Fruit fly (Drosophila melanogaster) whole organism, embryonic: ENCODE measurements around the gene Polr2I.

Source experiments
- Atf3 ChIP-seq: fragments of 200-800 bp; sonication (Bioruptor generic); optimal IDR thresholded peaks from 3 replicates; lab custom pipeline; 2016; ENCODE audit warnings: missing biosample characterization, missing genetic modification characterization
- Bdp1 ChIP-seq: fragments of 200-800 bp; sonication (Bioruptor generic); optimal IDR thresholded peaks from 3 replicates; lab custom pipeline; 2016; ENCODE audit warnings: missing biosample characterization, missing genetic modification characterization
- Bgb ChIP-seq: fragments of 200-800 bp; sonication (Bioruptor generic); IDR thresholded peaks from 2 replicates; pipeline ENCODE4 v1.3.6; 2022; ENCODE audit warnings: missing biosample characterization, missing genetic modification characterization; ENCODE audit not compliant: partially characterized antibody
- CG10267 ChIP-seq: fragments of 200-800 bp; sonication (Bioruptor generic); optimal IDR thresholded peaks from 2 replicates; lab custom pipeline; 2018; ENCODE audit warnings: missing biosample characterization, mild to moderate bottlenecking, missing genetic modification characterization, moderate library complexity
- CG10431 ChIP-seq: fragments of 200-800 bp; sonication (Bioruptor generic); optimal IDR thresholded peaks from 3 replicates; lab custom pipeline; 2018; ENCODE audit warnings: missing biosample characterization, mild to moderate bottlenecking, missing genetic modification characterization
- CG11504 ChIP-seq: fragments of 200-800 bp; sonication (Bioruptor generic); optimal IDR thresholded peaks from 3 replicates; lab custom pipeline; 2019; ENCODE audit warnings: missing biosample characterization, mild to moderate bottlenecking, missing genetic modification characterization, moderate library complexity
- CG12236 ChIP-seq: fragments of 200-800 bp; sonication (Bioruptor generic); optimal IDR thresholded peaks from 2 replicates; lab custom pipeline; 2016; ENCODE audit warnings: missing biosample characterization, missing genetic modification characterization
- CG14710 ChIP-seq: fragments of 200-800 bp; sonication (Bioruptor generic); optimal IDR thresholded peaks from 3 replicates; lab custom pipeline; 2019; ENCODE audit warnings: missing biosample characterization, mild to moderate bottlenecking, missing genetic modification characterization, moderate library complexity
- CG15479 ChIP-seq: fragments of 200-800 bp; sonication (Bioruptor generic); optimal IDR thresholded peaks from 3 replicates; lab custom pipeline; 2019; ENCODE audit warnings: missing biosample characterization, mild to moderate bottlenecking, missing genetic modification characterization, moderate library complexity
- CG17385 ChIP-seq: fragments of 200-800 bp; sonication (Bioruptor generic); optimal IDR thresholded peaks from 3 replicates; lab custom pipeline; 2018; ENCODE audit warnings: missing biosample characterization, mild to moderate bottlenecking, missing genetic modification characterization
- CG34224 ChIP-seq: fragments of 200-800 bp; sonication (Bioruptor generic); IDR thresholded peaks from 3 replicates; pipeline ENCODE4 v1.3.6; 2022; ENCODE audit warnings: missing biosample characterization, missing genetic modification characterization; ENCODE audit not compliant: partially characterized antibody
- CG6791 ChIP-seq: fragments of 200-800 bp; sonication (Bioruptor generic); IDR thresholded peaks from 3 replicates; pipeline ENCODE4 v1.3.6; 2022; ENCODE audit warnings: missing biosample characterization, missing genetic modification characterization; ENCODE audit not compliant: partially characterized antibody
- CG8924 ChIP-seq: fragments of 200-800 bp; optimal IDR thresholded peaks from 3 replicates; lab custom pipeline; 2019; ENCODE audit warnings: missing biosample characterization, mild to moderate bottlenecking, missing genetic modification characterization, moderate library complexity
- CG9437 ChIP-seq: fragments of 200-800 bp; sonication (Bioruptor generic); optimal IDR thresholded peaks from 2 replicates; lab custom pipeline; 2018; ENCODE audit warnings: missing biosample characterization, mild to moderate bottlenecking, missing genetic modification characterization
- CG9797 ChIP-seq: fragments of 200-800 bp; sonication (Bioruptor generic); optimal IDR thresholded peaks from 3 replicates; lab custom pipeline; 2018; ENCODE audit warnings: missing biosample characterization, mild to moderate bottlenecking, missing genetic modification characterization
- CHES-1-like ChIP-seq: fragments of 200-800 bp; sonication (Bioruptor generic); optimal IDR thresholded peaks from 2 replicates; lab custom pipeline; 2016; ENCODE audit warnings: missing biosample characterization, missing genetic modification characterization
- Dbx ChIP-seq: fragments of 200-800 bp; sonication (Bioruptor generic); IDR thresholded peaks from 3 replicates; pipeline ENCODE4 v1.3.6; 2022; ENCODE audit warnings: missing biosample characterization, missing genetic modification characterization
- Dll ChIP-seq: fragments of 200-800 bp; sonication (Bioruptor generic); IDR thresholded peaks from 4 replicates; pipeline ENCODE4 v1.3.6; 2022; ENCODE audit warnings: missing biosample characterization, missing genetic modification characterization; ENCODE audit not compliant: partially characterized antibody
- Dp ChIP-seq: fragments of 200-800 bp; sonication (Bioruptor generic); optimal IDR thresholded peaks from 2 replicates; lab custom pipeline; 2018; ENCODE audit warnings: missing biosample characterization, mild to moderate bottlenecking, missing genetic modification characterization, moderate library complexity
- Fer1 ChIP-seq: fragments of 200-800 bp; sonication (Bioruptor generic); optimal IDR thresholded peaks from 2 replicates; lab custom pipeline; 2017; ENCODE audit warnings: missing biosample characterization, mild to moderate bottlenecking, missing genetic modification characterization
- HmgZ ChIP-seq: fragments of 200-800 bp; sonication (Bioruptor generic); optimal IDR thresholded peaks from 2 replicates; lab custom pipeline; 2018; ENCODE audit warnings: missing biosample characterization, mild to moderate bottlenecking, missing genetic modification characterization
- Lhr ChIP-seq: fragments of 200-800 bp; sonication (Bioruptor generic); optimal IDR thresholded peaks from 3 replicates; lab custom pipeline; 2017; ENCODE audit warnings: mild to moderate bottlenecking, missing biosample characterization, missing genetic modification reagents, missing genetic modification characterization
- MBD-R2 ChIP-seq: fragments of 200-800 bp; sonication (Bioruptor generic); IDR thresholded peaks from 2 replicates; pipeline ENCODE4 v1.3.6; 2022; ENCODE audit warnings: missing biosample characterization, missing genetic modification characterization
- MESR4 ChIP-seq: fragments of 200-800 bp; sonication (Bioruptor generic); optimal IDR thresholded peaks from 2 replicates; lab custom pipeline; 2018; ENCODE audit warnings: missing biosample characterization, mild to moderate bottlenecking, missing genetic modification characterization, moderate library complexity
- Myb ChIP-seq: fragments of 200-800 bp; sonication (Bioruptor generic); optimal IDR thresholded peaks from 2 replicates; lab custom pipeline; 2016; ENCODE audit warnings: missing biosample characterization, missing genetic modification characterization
- Opbp ChIP-seq: fragments of 200-800 bp; sonication (Bioruptor generic); IDR thresholded peaks from 3 replicates; pipeline ENCODE4 v1.3.6; 2022; ENCODE audit warnings: missing biosample characterization, missing genetic modification characterization; ENCODE audit not compliant: partially characterized antibody
- Ptx1 ChIP-seq: fragments of 200-800 bp; sonication (Bioruptor generic); IDR thresholded peaks from 2 replicates; pipeline ENCODE4 v1.3.6; 2022; ENCODE audit warnings: missing biosample characterization, missing genetic modification characterization
- Sin3A ChIP-seq: fragments of >200 bp; optimal IDR thresholded peaks from 2 replicates; lab custom pipeline; 2018
- Sry-δ ChIP-seq: fragments of 200-800 bp; sonication (Bioruptor generic); optimal IDR thresholded peaks from 2 replicates; lab custom pipeline; 2016; ENCODE audit warnings: missing biosample characterization, missing genetic modification characterization
- Stat92E ChIP-seq, 3 experiments: fragments of >200 bp in 2 of 3; fragments of 200-800 bp in 1 of 3; sonication (Bioruptor generic) in 1 of 3; optimal IDR thresholded peaks; 2 replicates each; lab custom pipeline; 2017 to 2019; ENCODE audit warnings: missing biosample characterization in 3 of 3, missing genetic modification characterization in 3 of 3, mild to moderate bottlenecking in 1 of 3, moderate library complexity in 1 of 3
- Usf ChIP-seq: fragments of 200-800 bp; sonication (Bioruptor generic); optimal IDR thresholded peaks from 2 replicates; lab custom pipeline; 2017; ENCODE audit warnings: missing genotype, missing biosample characterization, missing genetic modification characterization
- YL-1 ChIP-seq: fragments of 200-800 bp; sonication (Bioruptor generic); optimal IDR thresholded peaks from 3 replicates; lab custom pipeline; 2017; ENCODE audit warnings: missing biosample characterization, mild to moderate bottlenecking, missing genetic modification characterization
- bsh ChIP-seq, 2 experiments: fragments of 200-800 bp; sonication (Bioruptor generic); optimal IDR thresholded peaks; 2 replicates each; lab custom pipeline; 2017 to 2018; ENCODE audit warnings: mild to moderate bottlenecking in 2 of 2, missing biosample characterization in 2 of 2, missing genetic modification characterization in 2 of 2, moderate library complexity in 1 of 2
- chm ChIP-seq: fragments of 200-800 bp; sonication (Bioruptor generic); IDR thresholded peaks from 2 replicates; pipeline ENCODE4 v1.3.6; 2022; ENCODE audit warnings: missing biosample characterization, missing genetic modification characterization
- eve ChIP-seq, 2 experiments: fragments of >200 bp; optimal IDR thresholded peaks; 2 replicates each; lab custom pipeline; 2017; ENCODE audit warnings: missing biosample characterization in 2 of 2, missing genetic modification characterization in 2 of 2
- gfzf ChIP-seq: fragments of 200-800 bp; sonication (Bioruptor generic); optimal IDR thresholded peaks from 2 replicates; lab custom pipeline; 2016; ENCODE audit warnings: missing biosample characterization, mild to moderate bottlenecking, missing genetic modification characterization, moderate library complexity
- ind ChIP-seq: fragments of 200-800 bp; sonication (Bioruptor generic); optimal IDR thresholded peaks from 3 replicates; lab custom pipeline; 2016; ENCODE audit warnings: missing biosample characterization, missing genetic modification characterization
- nerfin-1 ChIP-seq: fragments of 200-800 bp; sonication (Bioruptor generic); optimal IDR thresholded peaks from 3 replicates; lab custom pipeline; 2019; ENCODE audit warnings: missing biosample characterization, mild to moderate bottlenecking, missing genetic modification characterization, moderate library complexity
- nom ChIP-seq: fragments of 200-800 bp; sonication (Bioruptor generic); optimal IDR thresholded peaks from 2 replicates; lab custom pipeline; 2017; ENCODE audit warnings: missing biosample characterization, missing genetic modification characterization, mild to moderate bottlenecking, moderate library complexity, missing genetic modification reagents
- pb ChIP-seq: fragments of 200-800 bp; sonication (Bioruptor generic); optimal IDR thresholded peaks from 3 replicates; lab custom pipeline; 2016; ENCODE audit warnings: missing biosample characterization, missing genetic modification characterization
- row ChIP-seq: fragments of 200-800 bp; sonication (Bioruptor generic); IDR thresholded peaks from 3 replicates; pipeline ENCODE4 v1.3.6; 2022; ENCODE audit warnings: missing biosample characterization, missing genetic modification characterization
- sd ChIP-seq: fragments of 200-800 bp; sonication (Bioruptor generic); optimal IDR thresholded peaks from 3 replicates; lab custom pipeline; 2018; ENCODE audit warnings: missing biosample characterization, mild to moderate bottlenecking, missing genetic modification characterization, moderate library complexity
- sens ChIP-seq: fragments of 200-800 bp; sonication (Bioruptor generic); peaks from one replicate; lab custom pipeline; 2016; ENCODE audit warnings: missing biosample characterization, missing genetic modification characterization
- sqz ChIP-seq: fragments of 200-800 bp; sonication (Bioruptor generic); optimal IDR thresholded peaks from 3 replicates; lab custom pipeline; 2018; ENCODE audit warnings: missing biosample characterization, mild to moderate bottlenecking, missing genetic modification characterization
- stwl ChIP-seq: fragments of 200-800 bp; sonication (Bioruptor generic); optimal IDR thresholded peaks from 3 replicates; lab custom pipeline; 2018; ENCODE audit warnings: missing biosample characterization, mild to moderate bottlenecking, missing genetic modification characterization, moderate library complexity
- trem ChIP-seq: fragments of 200-800 bp; optimal IDR thresholded peaks from 3 replicates; lab custom pipeline; 2019; ENCODE audit warnings: missing biosample characterization, mild to moderate bottlenecking, missing genetic modification characterization, moderate library complexity
- trh ChIP-seq: fragments of 200-800 bp; sonication (Bioruptor generic); optimal IDR thresholded peaks from 2 replicates; lab custom pipeline; 2016; ENCODE audit warnings: missing biosample characterization, missing genetic modification characterization
- unc-4 ChIP-seq: fragments of 200-800 bp; sonication (Bioruptor generic); IDR thresholded peaks from 2 replicates; pipeline ENCODE4 v1.3.6; 2022; ENCODE audit warnings: missing biosample characterization, missing genetic modification characterization; ENCODE audit not compliant: partially characterized antibody

Gene Polr2I

dm6 chr3R:14315912-14316444, 7.1 kb downstream of the Polr2I start, which contains the start of gene Set8 (continued):
- 0 out of 3 replicates have a peak, but pooled peaks have one; percentile 44 for TF ChIP-seq Opbp
- TF ChIP-seq CG15479 (GFP tag; lab: Kevin White, UChicago), result peak; percentile 71
- TF ChIP-seq CG6791, result 0 out of 3 replicates have a peak, but pooled peaks have one; percentile 12
- TF ChIP-seq CG8924 (tag; lab: Kevin White, UChicago), result peak; percentile 66
- peak; percentile 82 for TF ChIP-seq nom (GFP tag; lab: Kevin White, UChicago)
- no peak for TF ChIP-seq sd (tag; lab: Kevin White, UChicago)
- TF ChIP-seq CG17385 (GFP tag; lab: Kevin White, UChicago), result peak; percentile 94
- peak; percentile 43 for TF ChIP-seq MBD-R2 (GFP tag; lab: Robert Waterston, UW)
- peak; percentile 45; the same call in 1 of the 2 replicates for TF ChIP-seq Bgb (GFP tag; lab: Robert Waterston, UW)
- TF ChIP-seq Ptx1, result no peak
- TF ChIP-seq trh, result no peak
- peak; percentile 24 for TF ChIP-seq Sry-δ (GFP tag; lab: Kevin White, UChicago)
- peak; percentile 91 for TF ChIP-seq CG9797 (GFP tag; lab: Kevin White, UChicago)
- peak; percentile 34 for TF ChIP-seq HmgZ (tag; lab: Kevin White, UChicago)
- peak; percentile 99 for TF ChIP-seq stwl (tag; lab: Kevin White, UChicago)
- peak; percentile 66 for TF ChIP-seq CG14710 (tag; lab: Kevin White, UChicago)
- TF ChIP-seq CG9437 (GFP tag; lab: Kevin White, UChicago), result peak; percentile 58
- TF ChIP-seq sqz (GFP tag; lab: Kevin White, UChicago), result peak; percentile 95
- TF ChIP-seq Dll (GFP tag; lab: Robert Waterston, UW), result peak; percentile 38; the same call in 2 of the 4 replicates
- peak; percentile 93 for TF ChIP-seq MESR4 (GFP tag; lab: Kevin White, UChicago)
- TF ChIP-seq sens (GFP tag; lab: Kevin White, UChicago), result peak; percentile 74
- TF ChIP-seq chm (GFP tag; lab: Robert Waterston, UW), result 0 out of 2 replicates have a peak, but pooled peaks have one; percentile 28
- peak; percentile 48 for TF ChIP-seq Sin3A (lab: Kevin White, UChicago)
- no peak for TF ChIP-seq CG12236 (GFP tag; lab: Kevin White, UChicago)
- peak; percentile 68 for TF ChIP-seq Lhr
- peak; percentile 90 for TF ChIP-seq CG10267 (tag; lab: Kevin White, UChicago)
- peak; percentile 46 for TF ChIP-seq Dp
- 0 out of 2 replicates have a peak, but pooled peaks have one; percentile 15 for TF ChIP-seq unc-4 (GFP tag; lab: Robert Waterston, UW)
- TF ChIP-seq CHES-1-like (GFP tag; lab: Kevin White, UChicago), result peak; percentile 61
- peak; percentile 87 for TF ChIP-seq YL-1
- TF ChIP-seq eve (GFP tag; optimal IDR thresholded peaks at IDR 0.05; lab: Kevin White, UChicago), result no peak
- 0 out of 3 replicates have a peak, but pooled peaks have one; percentile 30 for TF ChIP-seq Dbx (GFP tag; lab: Robert Waterston, UW)
- TF ChIP-seq Stat92E (GFP tag; optimal IDR thresholded peaks at IDR 0.05; lab: Kevin White, UChicago), result peak in 1 of 3 experiments; percentile 80
- no peak for TF ChIP-seq CG11504
- peak; percentile 94 for TF ChIP-seq gfzf (GFP tag; lab: Kevin White, UChicago)
- no peak for TF ChIP-seq pb (GFP tag; lab: Kevin White, UChicago)
- TF ChIP-seq CG34224 (GFP tag; lab: Robert Waterston, UW), result peak; percentile 59; the same call in 1 of the 3 replicates
- peak; percentile 11 for TF ChIP-seq Fer1 (GFP tag; lab: Kevin White, UChicago)
- TF ChIP-seq CG10431 (GFP tag; lab: Kevin White, UChicago), result peak; percentile 99
- TF ChIP-seq Usf (GFP tag; lab: Kevin White, UChicago), result no peak
- TF ChIP-seq Atf3 (GFP tag; lab: Kevin White, UChicago), result no peak
- no peak for TF ChIP-seq Bdp1
- TF ChIP-seq row (GFP tag; lab: Robert Waterston, UW), result peak; percentile 33; the same call in 1 of the 3 replicates
- peak; percentile 6 for TF ChIP-seq Myb (GFP tag; lab: Kevin White, UChicago)
- peak; percentile 82 for TF ChIP-seq trem
- TF ChIP-seq ind (GFP tag; lab: Kevin White, UChicago), result no peak
- peak; percentile 45 for TF ChIP-seq nerfin-1 (tag; lab: Kevin White, UChicago)
- TF ChIP-seq bsh (GFP tag; optimal IDR thresholded peaks at IDR 0.05; lab: Kevin White, UChicago), result peak in 1 of 2 experiments; percentile 69
